Fruit fly (Drosophila melanogaster): ENCODE measurements around the gene Cyp6d5.

The Cyp6d5 gene

dm6 chr3R:14053037-14053808 is 24.2 kb downstream of the Cyp6d5 start (continued):
- TF ChIP-seq Gsc (GFP tag; IDR thresholded peaks at IDR 0.05) (no peak; the same call in none of the 2 replicates), Tbp (GFP tag; optimal IDR thresholded peaks at IDR 0.05) (no peak), CG18262 (tag; optimal IDR thresholded peaks at IDR 0.05) (peak; percentile 91), Nf-YB (GFP tag; optimal IDR thresholded peaks at IDR 0.05) (peak; percentile 84), Ptx1 (GFP tag; IDR thresholded peaks at IDR 0.05) (peak; percentile 98), crc (GFP tag; optimal IDR thresholded peaks at IDR 0.05) (peak; percentile 31), ken (GFP tag; IDR thresholded peaks at IDR 0.05) (peak; percentile 97), sd (tag; optimal IDR thresholded peaks at IDR 0.05) (peak; percentile 98), CG13296 (GFP tag; optimal IDR thresholded peaks at IDR 0.05) (peak; percentile 96), ara (GFP tag; IDR thresholded peaks at IDR 0.05) (peak; percentile 95), Mrtf (GFP tag; IDR thresholded peaks at IDR 0.05) (peak; percentile 97), zf30C (GFP tag; optimal IDR thresholded peaks at IDR 0.05) (no peak), CG1024 (GFP tag; IDR thresholded peaks at IDR 0.05) (peak; percentile 92), pfk (GFP tag; optimal IDR thresholded peaks at IDR 0.05) (no peak), ac (GFP tag; optimal IDR thresholded peaks at IDR 0.05) (peak; percentile 48), Atf3 (GFP tag; optimal IDR thresholded peaks at IDR 0.05) (peak; percentile 23), Aef1 (GFP tag; IDR thresholded peaks at IDR 0.05) (peak; percentile 97), kni (GFP tag; optimal IDR thresholded peaks at IDR 0.05) (peak; percentile 32), CG3407 (GFP tag; optimal IDR thresholded peaks at IDR 0.05) (peak; percentile 93), Dll (GFP tag; IDR thresholded peaks at IDR 0.05; ENCODE audit: partially characterized antibody) (no peak), CG17568 (GFP tag; optimal IDR thresholded peaks at IDR 0.05) (peak; percentile 95), Taf1 (GFP tag; IDR thresholded peaks at IDR 0.05) (peak; percentile 98), CG8290 (GFP tag; optimal IDR thresholded peaks at IDR 0.05) (peak; percentile 74), CG8290 (tag; optimal IDR thresholded peaks at IDR 0.05) (peak in 1 of 2 experiments; percentile 97), dysf (GFP tag; IDR thresholded peaks at IDR 0.05) (peak; percentile 99), CG2678 (tag; optimal IDR thresholded peaks at IDR 0.05) (peak; percentile 98), da (GFP tag; optimal IDR thresholded peaks at IDR 0.05) (no peak), CG8924 (tag; optimal IDR thresholded peaks at IDR 0.05) (peak; percentile 98), CG8281 (tag; optimal IDR thresholded peaks at IDR 0.05) (peak; percentile 88), fd3F (GFP tag; optimal IDR thresholded peaks at IDR 0.05) (peak; percentile 98), CG16779 (GFP tag; IDR thresholded peaks at IDR 0.05) (peak; percentile 97), NC2α (GFP tag; optimal IDR thresholded peaks at IDR 0.05) (peak; percentile 27), danr (GFP tag; IDR thresholded peaks at IDR 0.05) (peak; percentile 96), odd (GFP tag; optimal IDR thresholded peaks at IDR 0.05) (peak; percentile 94), gro (GFP tag; optimal IDR thresholded peaks at IDR 0.05) (peak; percentile 90), NFAT (GFP tag; IDR thresholded peaks at IDR 0.05) (peak; percentile 98), HLH54F (GFP tag; optimal IDR thresholded peaks at IDR 0.05) (peak; percentile 86), CG10543 (GFP tag; optimal IDR thresholded peaks at IDR 0.05) (peak; percentile 86), CG1603 (tag; optimal IDR thresholded peaks at IDR 0.05) (peak; percentile 93), CG4360 (GFP tag; IDR thresholded peaks at IDR 0.05) (peak; percentile 74), esg (GFP tag; conservative IDR thresholded peaks at IDR 0.05) (peak; percentile 97), vfl (GFP tag; optimal IDR thresholded peaks at IDR 0.05) (peak; percentile 87), pan (optimal IDR thresholded peaks at IDR 0.05) (no peak), pan (GFP tag; optimal IDR thresholded peaks at IDR 0.05 in 1 of 2, IDR thresholded peaks at IDR 0.05 in 1 of 2) (peak in 1 of 2 experiments; percentile 98), CG2129 (GFP tag; IDR thresholded peaks at IDR 0.05; ENCODE audit: partially characterized antibody) (no peak), CG6765 (GFP tag; optimal IDR thresholded peaks at IDR 0.05) (peak; percentile 95), bab2 (GFP tag; optimal IDR thresholded peaks at IDR 0.05) (peak; percentile 72), Fer3 (tag; optimal IDR thresholded peaks at IDR 0.05) (peak; percentile 98), YL-1 (GFP tag; optimal IDR thresholded peaks at IDR 0.05) (peak; percentile 85), ci (GFP tag; IDR thresholded peaks at IDR 0.05) (peak; percentile 99)

All from whole organism, embryonic.